Worm (Caenorhabditis elegans): ENCODE data around the gene smim-14.

Gene smim-14

ce11 chrIII:3505051-3505548 is 35.6 kb upstream of the smim-14 start, which contains the start of gene lias-1:
TSS of gene lias-1 (minus strand) at chrIII:3505101.
- TF ChIP-seq lsy-2 (tag; optimal IDR thresholded peaks at IDR 0.05) (peak; percentile 97 to 98), sox-4 (tag; optimal IDR thresholded peaks at IDR 0.05) (no peak), unc-30 (tag; optimal IDR thresholded peaks at IDR 0.05) (no peak), ceh-8 (GFP tag; optimal IDR thresholded peaks at IDR 0.05) (peak; percentile 19), pag-3 (tag; optimal IDR thresholded peaks at IDR 0.05; ENCODE audit: borderline replicate concordance, insufficient read depth) (no peak), ama-1 (optimal IDR thresholded peaks at IDR 0.05) (peak; percentile 50), egl-13 (tag; optimal IDR thresholded peaks at IDR 0.05) (peak; percentile 43), C16A3.4 (tag; optimal IDR thresholded peaks at IDR 0.05) (peak; percentile 91), unc-86 (tag; optimal IDR thresholded peaks at IDR 0.05) (peak; percentile 43), lin-35 (GFP tag; optimal IDR thresholded peaks at IDR 0.05) (peak; percentile 88 to 92), nhr-90 (tag; optimal IDR thresholded peaks at IDR 0.05; ENCODE audit: poor library complexity) (peak; percentile 61), unc-98 (GFP tag; IDR thresholded peaks at IDR 0.05) (no peak), nhr-19 (GFP tag; conservative IDR thresholded peaks at IDR 0.05) (peak; percentile 77), fkh-10 (GFP tag; optimal IDR thresholded peaks at IDR 0.05) (peak; percentile 66), ceh-90 (tag; optimal IDR thresholded peaks at IDR 0.05) (no peak), xbp-1 (tag; optimal IDR thresholded peaks at IDR 0.05) (peak; percentile 81), swsn-7 (tag; optimal IDR thresholded peaks at IDR 0.05) (peak; percentile 73), snu-23 (GFP tag; optimal IDR thresholded peaks at IDR 0.05) (peak; percentile 90), jun-1 (tag; optimal IDR thresholded peaks at IDR 0.05) (peak; percentile 81), vab-15 (tag; optimal IDR thresholded peaks at IDR 0.05) (peak; percentile 44), tlp-1 (tag; optimal IDR thresholded peaks at IDR 0.05) (no peak), sup-37 (GFP tag; optimal IDR thresholded peaks at IDR 0.05) (no peak), tbx-2 (tag; optimal IDR thresholded peaks at IDR 0.05) (peak; percentile 68), snpc-4 (tag; optimal IDR thresholded peaks at IDR 0.05) (peak; percentile 71), aly-2 (tag; optimal IDR thresholded peaks at IDR 0.05) (peak; percentile 66), hlh-4 (tag; optimal IDR thresholded peaks at IDR 0.05) (no peak), mab-9 (GFP tag; IDR thresholded peaks at IDR 0.05) (no peak), rnt-1 (tag; optimal IDR thresholded peaks at IDR 0.05) (peak; percentile 87), fkh-4 (tag; optimal IDR thresholded peaks at IDR 0.05; ENCODE audit: borderline replicate concordance) (no peak), mdl-1 (tag; optimal IDR thresholded peaks at IDR 0.05) (peak in 1 of 2 experiments; percentile 81), efl-3 (GFP tag; optimal IDR thresholded peaks at IDR 0.05) (no peak), Y116A8C.19 (tag; optimal IDR thresholded peaks at IDR 0.05; ENCODE audit: borderline replicate concordance) (no peak), zip-4 (GFP tag; optimal IDR thresholded peaks at IDR 0.05) (no peak), nhr-20 (tag; optimal IDR thresholded peaks at IDR 0.05) (peak; percentile 69), unc-130 (tag; optimal IDR thresholded peaks at IDR 0.05) (peak; percentile 85), dpl-1 (GFP tag; optimal IDR thresholded peaks at IDR 0.05) (peak; percentile 76 to 87 (median 84)), dsc-1 (tag; optimal IDR thresholded peaks at IDR 0.05) (peak; percentile 50), nhr-47 (tag; optimal IDR thresholded peaks at IDR 0.05) (peak; percentile 83), nhr-11 (tag; optimal IDR thresholded peaks at IDR 0.05) (no peak), irx-1 (tag; optimal IDR thresholded peaks at IDR 0.05) (peak; percentile 57), nhr-237 (tag; optimal IDR thresholded peaks at IDR 0.05) (peak; percentile 15), lin-14 (GFP tag; optimal IDR thresholded peaks at IDR 0.05) (peak; percentile 78), elt-3 (tag; optimal IDR thresholded peaks at IDR 0.05) (peak in 3 of 6 experiments; percentile 36 to 83 (median 82)), ztf-11 (tag; optimal IDR thresholded peaks at IDR 0.05) (no peak), ztf-4 (tag; optimal IDR thresholded peaks at IDR 0.05) (peak; percentile 48), ceh-88 (GFP tag; IDR thresholded peaks at IDR 0.05) (no peak), efl-1 (optimal IDR thresholded peaks at IDR 0.05) (peak; percentile 86 to 90), efl-1 (GFP tag; optimal IDR thresholded peaks at IDR 0.05 in 1 of 2) (peak; percentile 82 to 98), egl-27 (tag; optimal IDR thresholded peaks at IDR 0.05) (peak in 1 of 2 experiments; percentile 39), unc-62 (GFP tag; optimal IDR thresholded peaks at IDR 0.05) (no peak), nhr-28 (tag; optimal IDR thresholded peaks at IDR 0.05) (no peak), fos-1 (tag; optimal IDR thresholded peaks at IDR 0.05) (peak; percentile 70), lin-13 (GFP tag; optimal IDR thresholded peaks at IDR 0.05) (peak; percentile 81)
